Worm (Caenorhabditis elegans) whole organism, L1 larva: ENCODE data around the gene ssq-1.
A peak's percentile ranks its signal among the peaks of the same experiment; 100 is the strongest.

Source experiments
- C04F5.9 ChIP-seq: sonication (generic microtip); optimal IDR thresholded peaks from 2 replicates; lab custom pipeline; 2016; ENCODE audit warnings: missing genetic modification characterization, missing compliant biosample characterization
- blmp-1 ChIP-seq: fragments of 150-350 bp; optimal IDR thresholded peaks from 2 replicates; lab custom pipeline; 2014; ENCODE audit warnings: missing biosample characterization, missing genetic modification characterization
- dpl-1 ChIP-seq, 3 experiments: fragments of 150-350 bp in 2 of 3; sonication (generic microtip) in 1 of 3; optimal IDR thresholded peaks; 2 replicates each; lab custom pipeline; 2014 to 2017; ENCODE audit warnings: missing biosample characterization in 3 of 3, missing genetic modification characterization in 3 of 3, missing genetic modification reagents in 3 of 3
- dsc-1 ChIP-seq: sonication (generic microtip); optimal IDR thresholded peaks from 2 replicates; lab custom pipeline; 2016; ENCODE audit warnings: mild to moderate bottlenecking, missing genetic modification characterization, missing compliant biosample characterization
- egl-13 ChIP-seq: sonication (generic microtip); optimal IDR thresholded peaks from 2 replicates; lab custom pipeline; 2016; ENCODE audit warnings: missing genotype, missing genetic modification reagents, missing genetic modification characterization, missing compliant biosample characterization
- ets-5 ChIP-seq: fragments of 200-800 bp; sonication (Bioruptor generic); IDR thresholded peaks from 2 replicates; pipeline ENCODE4 v1.3.6; 2022; ENCODE audit warnings: missing genetic modification characterization, missing compliant biosample characterization
- fkh-10 ChIP-seq: sonication (generic microtip); optimal IDR thresholded peaks from 2 replicates; lab custom pipeline; 2017; ENCODE audit warnings: missing biosample characterization, missing genetic modification reagents, missing genetic modification characterization
- fkh-8 ChIP-seq: sonication (generic microtip); optimal IDR thresholded peaks from 2 replicates; lab custom pipeline; 2016; ENCODE audit warnings: mild to moderate bottlenecking, missing genetic modification characterization, missing compliant biosample characterization
- fos-1 ChIP-seq: fragments of 150-350 bp; optimal IDR thresholded peaks from 2 replicates; lab custom pipeline; 2014; ENCODE audit warnings: missing biosample characterization, missing genetic modification characterization
- grh-1 ChIP-seq: fragments of 200-800 bp; sonication (Bioruptor generic); IDR thresholded peaks from 2 replicates; pipeline ENCODE4 v1.3.6; 2022; ENCODE audit warnings: missing genetic modification reagents, missing genetic modification characterization, missing compliant biosample characterization
- hlh-17 ChIP-seq: fragments of 200-800 bp; sonication (Bioruptor generic); optimal IDR thresholded peaks from 2 replicates; lab custom pipeline; 2018; ENCODE audit warnings: missing genetic modification characterization, mild to moderate bottlenecking, missing compliant biosample characterization, moderate library complexity, borderline replicate concordance
- hlh-4 ChIP-seq: sonication (generic microtip); optimal IDR thresholded peaks from 2 replicates; lab custom pipeline; 2016; ENCODE audit warnings: mild to moderate bottlenecking, missing genetic modification characterization, missing compliant biosample characterization
- lin-13 ChIP-seq: fragments of 150-350 bp; optimal IDR thresholded peaks from 2 replicates; lab custom pipeline; 2014; ENCODE audit warnings: missing biosample characterization, missing genetic modification reagents, missing genetic modification characterization
- lin-39 ChIP-seq: fragments of 150-350 bp; optimal IDR thresholded peaks from 2 replicates; lab custom pipeline; 2014; ENCODE audit warnings: missing biosample characterization, missing genetic modification reagents, missing genetic modification characterization
- lir-3 ChIP-seq: sonication (generic microtip); optimal IDR thresholded peaks from 2 replicates; lab custom pipeline; 2016; ENCODE audit warnings: mild to moderate bottlenecking, missing genetic modification characterization, moderate library complexity, missing compliant biosample characterization; ENCODE audit not compliant: poor library complexity
- lsy-2 ChIP-seq, 2 experiments: fragments of 150-350 bp; optimal IDR thresholded peaks; 2 replicates each; lab custom pipeline; 2014; ENCODE audit warnings: missing biosample characterization in 2 of 2, missing genetic modification characterization in 2 of 2
- mdl-1 ChIP-seq, 2 experiments: fragments of 150-350 bp; optimal IDR thresholded peaks; 2 replicates each; lab custom pipeline; 2014 to 2017; ENCODE audit warnings: missing biosample characterization in 2 of 2, missing genetic modification characterization in 2 of 2, inconsistent platforms in 1 of 2
- mef-2 ChIP-seq: fragments of 150-350 bp; optimal IDR thresholded peaks from 2 replicates; lab custom pipeline; 2014; ENCODE audit warnings: missing biosample characterization, missing genetic modification characterization
- nhr-11 ChIP-seq: fragments of 150-350 bp; optimal IDR thresholded peaks from 2 replicates; lab custom pipeline; 2014; ENCODE audit warnings: missing biosample characterization, missing genetic modification characterization
- nhr-12 ChIP-seq: sonication (generic microtip); optimal IDR thresholded peaks from 2 replicates; lab custom pipeline; 2017; ENCODE audit warnings: missing biosample characterization, missing genetic modification characterization
- nhr-20 ChIP-seq: sonication (generic microtip); optimal IDR thresholded peaks from 2 replicates; lab custom pipeline; 2016; ENCODE audit warnings: mild to moderate bottlenecking, missing genetic modification characterization, missing compliant biosample characterization
- nhr-28 ChIP-seq: fragments of 150-350 bp; optimal IDR thresholded peaks from 2 replicates; lab custom pipeline; 2014; ENCODE audit warnings: missing biosample characterization, missing genetic modification characterization
- nhr-47 ChIP-seq: sonication (generic microtip); optimal IDR thresholded peaks from 2 replicates; lab custom pipeline; 2016; ENCODE audit warnings: mild to moderate bottlenecking, missing genetic modification characterization, moderate library complexity, missing compliant biosample characterization
- nhr-71 ChIP-seq: sonication (generic microtip); optimal IDR thresholded peaks from 2 replicates; lab custom pipeline; 2016; ENCODE audit warnings: mild to moderate bottlenecking, missing genetic modification characterization, moderate library complexity, missing compliant biosample characterization
- nhr-76 ChIP-seq: sonication (generic microtip); optimal IDR thresholded peaks from 2 replicates; lab custom pipeline; 2017; ENCODE audit warnings: missing biosample characterization, missing genetic modification characterization
- nhr-77 ChIP-seq: fragments of 150-350 bp; optimal IDR thresholded peaks from 2 replicates; lab custom pipeline; 2014; ENCODE audit warnings: missing biosample characterization, missing genetic modification characterization
- nhr-85 ChIP-seq: sonication (generic microtip); peaks from one replicate; lab custom pipeline; 2016; ENCODE audit warnings: missing genetic modification characterization, inconsistent platforms, missing compliant biosample characterization
- nhr-90 ChIP-seq: sonication (generic microtip); optimal IDR thresholded peaks from 2 replicates; lab custom pipeline; 2016; ENCODE audit warnings: mild to moderate bottlenecking, missing genetic modification characterization, missing compliant biosample characterization; ENCODE audit not compliant: poor library complexity
- skn-1 ChIP-seq: fragments of 150-350 bp; optimal IDR thresholded peaks from 2 replicates; lab custom pipeline; 2014; ENCODE audit warnings: missing biosample characterization, missing genetic modification characterization
- snpc-4 ChIP-seq: fragments of 150-350 bp; optimal IDR thresholded peaks from 2 replicates; lab custom pipeline; 2014; ENCODE audit warnings: missing biosample characterization, missing genetic modification characterization
- sox-4 ChIP-seq: sonication (generic microtip); optimal IDR thresholded peaks from 2 replicates; lab custom pipeline; 2016; ENCODE audit warnings: missing genetic modification characterization, missing compliant biosample characterization
- tbx-2 ChIP-seq: sonication (generic microtip); optimal IDR thresholded peaks from 2 replicates; lab custom pipeline; 2016; ENCODE audit warnings: missing genetic modification characterization, missing compliant biosample characterization
- unc-130 ChIP-seq: fragments of 150-350 bp; optimal IDR thresholded peaks from 2 replicates; lab custom pipeline; 2017; ENCODE audit warnings: missing biosample characterization, missing genetic modification characterization, inconsistent platforms
- unc-30 ChIP-seq: sonication (generic microtip); optimal IDR thresholded peaks from 2 replicates; lab custom pipeline; 2017; ENCODE audit warnings: missing biosample characterization, missing genetic modification characterization
- vab-15 ChIP-seq: sonication (generic microtip); optimal IDR thresholded peaks from 2 replicates; lab custom pipeline; 2017; ENCODE audit warnings: missing genotype, mild to moderate bottlenecking, missing genetic modification characterization, missing compliant biosample characterization
- xbp-1 ChIP-seq: sonication (generic microtip); optimal IDR thresholded peaks from 2 replicates; lab custom pipeline; 2016; ENCODE audit warnings: missing genetic modification characterization, missing compliant biosample characterization
- zip-4 ChIP-seq: fragments of 200-800 bp; sonication (Bioruptor generic); optimal IDR thresholded peaks from 2 replicates; lab custom pipeline; 2018; ENCODE audit warnings: mild to moderate bottlenecking, missing genetic modification characterization, moderate library complexity, missing compliant biosample characterization
- ztf-11 ChIP-seq, 2 experiments: sonication (generic microtip); optimal IDR thresholded peaks; 2 replicates each; lab custom pipeline; 2016 to 2017; ENCODE audit warnings: missing genetic modification characterization in 2 of 2, missing biosample characterization in 1 of 2, missing compliant biosample characterization in 1 of 2
- ztf-4 ChIP-seq: fragments of 150-350 bp; optimal IDR thresholded peaks from 2 replicates; lab custom pipeline; 2014; ENCODE audit warnings: missing biosample characterization, missing genetic modification characterization

ssq-1 gene

ce11 chrIV:9803544-9803943 lies 48.8 kb upstream of the ssq-1 start (continued):
- TF ChIP-seq mdl-1 (tag; optimal IDR thresholded peaks at IDR 0.05; lab: Kevin White, UChicago) (peak in 1 of 2 experiments; percentile 47), nhr-12 (tag; lab: Kevin White, UChicago) (no peak), blmp-1 (tag; lab: Kevin White, UChicago) (peak; percentile 69), lin-39 (tag; lab: Kevin White, UChicago) (no peak), nhr-85 (peak; percentile 87), nhr-20 (peak; percentile 90), egl-13 (tag; lab: Kevin White, UChicago) (no peak), sox-4 (tag; lab: Kevin White, UChicago) (no peak), C04F5.9 (tag; lab: Kevin White, UChicago) (no peak), dsc-1 (tag; lab: Kevin White, UChicago) (peak; percentile 29), fkh-10 (GFP tag; lab: Kevin White, UChicago) (no peak), skn-1 (peak; percentile 18), zip-4 (GFP tag; lab: Kevin White, UChicago) (no peak), lir-3 (tag; lab: Kevin White, UChicago) (peak; percentile 34), mef-2 (tag; lab: Kevin White, UChicago) (no peak), grh-1 (peak; percentile 33; the same call in 1 of the 2 replicates), lin-13 (GFP tag; lab: Kevin White, UChicago) (peak; percentile 15), nhr-47 (tag; lab: Kevin White, UChicago) (peak; percentile 30), nhr-90 (tag; lab: Kevin White, UChicago) (peak; percentile 61), nhr-28 (tag; lab: Kevin White, UChicago) (no peak), tbx-2 (tag; lab: Kevin White, UChicago) (peak; percentile 26), lsy-2 (tag; optimal IDR thresholded peaks at IDR 0.05; lab: Kevin White, UChicago) (peak; percentile 50 to 65), dpl-1 (GFP tag; optimal IDR thresholded peaks at IDR 0.05; lab: Kevin White, UChicago) (peak in 2 of 3 experiments; percentile 36 to 46), snpc-4 (tag; lab: Kevin White, UChicago) (no peak), ztf-11 (tag; optimal IDR thresholded peaks at IDR 0.05; lab: Kevin White, UChicago) (no peak), xbp-1 (peak; percentile 41), hlh-17 (GFP tag; lab: Kevin White, UChicago) (no peak)

ce11 chrIV:9810633-9811032 lies 41.7 kb upstream of the ssq-1 start, which contains the start of gene dct-15:
dct-15 (minus strand) TSS chrIV:9810733.
- TF ChIP-seq nhr-71 (tag; lab: Kevin White, UChicago) = peak; percentile 31
- peak; percentile 26 for TF ChIP-seq nhr-47 (tag; lab: Kevin White, UChicago)
- peak; percentile 71 for TF ChIP-seq dsc-1 (tag; lab: Kevin White, UChicago)
- TF ChIP-seq nhr-76 (tag; lab: Kevin White, UChicago) = no peak
- peak; percentile 31 for TF ChIP-seq sox-4 (tag; lab: Kevin White, UChicago)
- TF ChIP-seq nhr-11 = no peak
- TF ChIP-seq fkh-8 = peak; percentile 68
- TF ChIP-seq nhr-20 = no peak

- TF ChIP-seq nhr-71 (tag; lab: Kevin White, UChicago) = peak; percentile 53
- no peak for TF ChIP-seq unc-130 (tag; lab: Kevin White, UChicago)
- no peak for TF ChIP-seq C04F5.9 (tag; lab: Kevin White, UChicago)
- no peak for TF ChIP-seq ztf-11 (tag; optimal IDR thresholded peaks at IDR 0.05; lab: Kevin White, UChicago)
- TF ChIP-seq ztf-4 (tag; lab: Kevin White, UChicago) = no peak
- TF ChIP-seq hlh-17 (GFP tag; lab: Kevin White, UChicago) = no peak
- TF ChIP-seq nhr-47 (tag; lab: Kevin White, UChicago) = peak; percentile 26
- no peak for TF ChIP-seq nhr-77
- no peak for TF ChIP-seq fos-1 (tag; lab: Kevin White, UChicago)
- no peak for TF ChIP-seq vab-15 (tag; lab: Kevin White, UChicago)
- TF ChIP-seq hlh-4 (tag; lab: Kevin White, UChicago) = no peak
- TF ChIP-seq ets-5 = no peak
- peak; percentile 63 for TF ChIP-seq fkh-8
- peak; percentile 68 for TF ChIP-seq dsc-1 (tag; lab: Kevin White, UChicago)
- peak; percentile 16 for TF ChIP-seq unc-30 (tag; lab: Kevin White, UChicago)
- no peak for TF ChIP-seq sox-4 (tag; lab: Kevin White, UChicago)
These were observed 40.9 kb upstream of the ssq-1 start for ce11 chrIV:9811487-9811886.
